Fruit fly (Drosophila melanogaster): ENCODE data around the gene CG5003.

The CG5003 gene

DNA sequence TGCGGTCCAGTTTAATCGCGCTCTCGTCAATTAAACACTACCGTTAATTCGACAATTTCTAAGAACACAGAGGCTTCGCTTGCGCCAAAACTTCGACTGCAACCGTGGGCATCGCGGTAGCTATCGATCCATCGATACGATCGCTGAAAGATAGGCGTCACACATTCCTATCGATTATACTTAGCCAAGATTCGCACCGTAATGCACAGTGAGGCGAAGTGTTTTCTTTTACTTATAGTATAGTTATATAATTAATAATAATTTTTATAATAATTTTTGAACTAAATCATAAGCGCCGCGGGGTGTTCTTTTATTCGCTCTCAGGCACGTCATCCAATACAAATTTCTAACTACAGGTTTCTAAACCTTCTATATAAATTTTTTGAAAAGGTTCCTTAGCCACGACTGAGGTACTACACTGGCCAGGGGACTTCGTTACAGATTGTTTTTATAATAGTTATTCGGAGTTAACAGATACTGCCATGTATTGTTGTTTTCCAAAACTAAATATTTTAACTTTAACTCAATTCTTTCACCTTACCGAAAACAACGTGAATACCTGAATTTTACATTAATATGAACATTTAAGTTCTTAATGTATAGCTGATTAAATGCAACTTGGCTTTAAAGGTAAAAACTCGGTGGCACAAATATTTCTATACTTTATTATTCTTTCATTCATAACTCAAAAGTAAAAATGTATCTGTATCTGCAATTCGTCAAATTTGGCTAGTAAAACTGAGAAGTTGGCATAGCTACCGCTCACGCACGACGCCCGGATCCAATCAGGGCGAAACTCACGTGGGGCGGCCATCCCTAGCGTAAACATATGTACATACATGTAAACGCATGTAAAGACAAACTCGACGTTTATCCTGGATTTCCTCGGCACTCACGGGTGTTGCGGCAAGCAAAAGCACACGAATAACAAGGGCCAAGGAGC is 21.7 kb upstream of the CG5003 start, which contains the start of the genes NSD and BOD1 (continued):
- TF ChIP-seq CG10631 (GFP tag; optimal IDR thresholded peaks at IDR 0.05) (peak; percentile 67), CG6792 (GFP tag; optimal IDR thresholded peaks at IDR 0.05) (peak; percentile 28), Lpt (GFP tag; optimal IDR thresholded peaks at IDR 0.05) (no peak), dac (GFP tag; optimal IDR thresholded peaks at IDR 0.05) (no peak), Ets96B (tag; optimal IDR thresholded peaks at IDR 0.05) (peak; percentile 1), CG1621 (tag; optimal IDR thresholded peaks at IDR 0.05) (no peak), CG4318 (GFP tag; optimal IDR thresholded peaks at IDR 0.05) (no peak), cyc (GFP tag; optimal IDR thresholded peaks at IDR 0.05) (no peak), CG7368 (GFP tag; optimal IDR thresholded peaks at IDR 0.05) (no peak), net (GFP tag; optimal IDR thresholded peaks at IDR 0.05) (no peak), CG8119 (GFP tag; IDR thresholded peaks at IDR 0.05) (no peak), Gug (GFP tag; IDR thresholded peaks at IDR 0.05) (peak; percentile 28; the same call in 1 of the 2 replicates), Eip78C (GFP tag) (no peak), Sox14 (GFP tag; optimal IDR thresholded peaks at IDR 0.05) (no peak), CG32006 (GFP tag; optimal IDR thresholded peaks at IDR 0.05) (peak; percentile 61), CG3032 (tag; optimal IDR thresholded peaks at IDR 0.05) (peak; percentile 49), salr (GFP tag; optimal IDR thresholded peaks at IDR 0.05) (no peak), OdsH (GFP tag; optimal IDR thresholded peaks at IDR 0.05) (no peak), CG15336 (GFP tag; IDR thresholded peaks at IDR 0.05) (no peak), fkh (GFP tag; optimal IDR thresholded peaks at IDR 0.05) (no peak), CG34406 (GFP tag; optimal IDR thresholded peaks at IDR 0.05) (peak; percentile 41), CG9139 (GFP tag; optimal IDR thresholded peaks at IDR 0.05) (no peak), ss (GFP tag; optimal IDR thresholded peaks at IDR 0.05) (no peak), CG16779 (tag; optimal IDR thresholded peaks at IDR 0.05) (no peak), CG8319 (GFP tag; optimal IDR thresholded peaks at IDR 0.05) (no peak), Hr38 (GFP tag; optimal IDR thresholded peaks at IDR 0.05) (no peak), vri (GFP tag; optimal IDR thresholded peaks at IDR 0.05) (no peak), acj6 (GFP tag; optimal IDR thresholded peaks at IDR 0.05) (no peak), Met (GFP tag; optimal IDR thresholded peaks at IDR 0.05) (no peak), CG3919 (GFP tag; optimal IDR thresholded peaks at IDR 0.05) (no peak), esn (GFP tag; optimal IDR thresholded peaks at IDR 0.05) (peak; percentile 48), lz (GFP tag; optimal IDR thresholded peaks at IDR 0.05) (peak; percentile 49), CG11902 (GFP tag; optimal IDR thresholded peaks at IDR 0.05) (peak; percentile 17), Sox102F (GFP tag; optimal IDR thresholded peaks at IDR 0.05) (no peak), CG8632 (GFP tag; optimal IDR thresholded peaks at IDR 0.05) (no peak), CG6163 (GFP tag; IDR thresholded peaks at IDR 0.05) (peak; percentile 76), fd59A (GFP tag; optimal IDR thresholded peaks at IDR 0.05) (no peak), Smox (GFP tag; optimal IDR thresholded peaks at IDR 0.05) (no peak), svp (GFP tag) (peak; percentile 81)

DNA sequence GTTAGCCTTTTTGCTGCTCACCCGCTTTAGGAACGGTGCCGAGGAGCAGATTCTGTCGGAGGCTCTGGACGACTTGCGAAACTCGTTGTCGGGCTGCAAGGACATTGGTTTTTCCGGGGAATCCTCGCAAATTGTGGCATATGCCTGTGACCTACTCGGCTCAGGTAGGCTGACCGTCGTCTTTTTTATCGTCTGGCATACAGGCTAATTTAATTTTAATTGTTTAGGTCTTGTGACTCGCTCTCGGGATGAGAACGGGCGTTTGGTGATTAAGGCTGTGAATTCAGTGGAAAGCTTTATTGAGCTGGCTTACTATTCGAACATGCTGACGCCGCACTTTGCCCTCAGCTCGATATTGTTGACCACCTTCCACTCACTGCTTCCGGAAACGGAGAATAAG is 15.1 kb upstream of the CG5003 start:
- no peak for TF ChIP-seq CG34406 (GFP tag; optimal IDR thresholded peaks at IDR 0.05)
- no peak for TF ChIP-seq eg (GFP tag; IDR thresholded peaks at IDR 0.05)
- TF ChIP-seq Hr38 (GFP tag; optimal IDR thresholded peaks at IDR 0.05), result no peak
- no peak for TF ChIP-seq fd59A (GFP tag; optimal IDR thresholded peaks at IDR 0.05)
- no peak for TF ChIP-seq fkh (GFP tag; optimal IDR thresholded peaks at IDR 0.05)
- TF ChIP-seq Eip78C (GFP tag), result no peak

All from whole organism, prepupa.